Worm (Caenorhabditis elegans): ENCODE results near the gene F45G2.9.

The F45G2.9 gene

ce11 chrIII:13423414-13423813 is 13.3 kb downstream of the F45G2.9 start, which contains the start of gene exo-1 (continued):
- TF ChIP-seq ztf-11 (tag; optimal IDR thresholded peaks at IDR 0.05) (peak in 1 of 2 experiments; percentile 35), nhr-77 (tag; optimal IDR thresholded peaks at IDR 0.05) (peak; percentile 65), xbp-1 (tag; optimal IDR thresholded peaks at IDR 0.05) (no peak), hpl-2 (GFP tag; optimal IDR thresholded peaks at IDR 0.05) (no peak), hlh-17 (GFP tag; optimal IDR thresholded peaks at IDR 0.05; ENCODE audit: borderline replicate concordance) (no peak), mab-9 (GFP tag; IDR thresholded peaks at IDR 0.05) (no peak), aly-2 (tag; optimal IDR thresholded peaks at IDR 0.05) (no peak), fkh-10 (GFP tag; optimal IDR thresholded peaks at IDR 0.05) (no peak), mep-1 (tag; optimal IDR thresholded peaks at IDR 0.05) (peak; percentile 10), hlh-4 (tag; optimal IDR thresholded peaks at IDR 0.05) (no peak), aha-1 (tag; optimal IDR thresholded peaks at IDR 0.05) (no peak), fkh-4 (tag; optimal IDR thresholded peaks at IDR 0.05; ENCODE audit: borderline replicate concordance) (no peak), zip-4 (GFP tag; optimal IDR thresholded peaks at IDR 0.05) (no peak), sptf-1 (tag; optimal IDR thresholded peaks at IDR 0.05) (no peak), lin-39 (tag; optimal IDR thresholded peaks at IDR 0.05) (no peak), ceh-82 (tag; optimal IDR thresholded peaks at IDR 0.05) (peak in 1 of 3 experiments; percentile 37), Y116A8C.19 (tag; optimal IDR thresholded peaks at IDR 0.05; ENCODE audit: borderline replicate concordance) (no peak), vab-15 (tag; optimal IDR thresholded peaks at IDR 0.05) (peak; percentile 26), zag-1 (tag; optimal IDR thresholded peaks at IDR 0.05) (no peak), elt-3 (tag; optimal IDR thresholded peaks at IDR 0.05) (peak in 3 of 6 experiments; percentile 40 to 89 (median 45)), unc-30 (tag; optimal IDR thresholded peaks at IDR 0.05) (no peak), tlp-1 (tag; optimal IDR thresholded peaks at IDR 0.05) (no peak), alr-1 (tag; optimal IDR thresholded peaks at IDR 0.05; ENCODE audit: borderline replicate concordance) (no peak), nhr-71 (tag; optimal IDR thresholded peaks at IDR 0.05) (peak; percentile 61), nhr-76 (tag; optimal IDR thresholded peaks at IDR 0.05) (no peak), egl-27 (tag; optimal IDR thresholded peaks at IDR 0.05) (no peak), unc-130 (tag; optimal IDR thresholded peaks at IDR 0.05) (peak; percentile 77), ceh-8 (GFP tag; optimal IDR thresholded peaks at IDR 0.05) (no peak), nhr-19 (GFP tag; conservative IDR thresholded peaks at IDR 0.05) (no peak), mef-2 (tag; optimal IDR thresholded peaks at IDR 0.05) (no peak), mdl-1 (tag; optimal IDR thresholded peaks at IDR 0.05) (peak in 1 of 2 experiments; percentile 18), dsc-1 (tag; optimal IDR thresholded peaks at IDR 0.05) (no peak), fos-1 (tag; optimal IDR thresholded peaks at IDR 0.05) (peak; percentile 2), unc-62 (GFP tag; optimal IDR thresholded peaks at IDR 0.05) (no peak), ets-5 (GFP tag; IDR thresholded peaks at IDR 0.05) (no peak), ceh-88 (GFP tag; IDR thresholded peaks at IDR 0.05) (no peak), swsn-7 (tag; optimal IDR thresholded peaks at IDR 0.05) (no peak)

DNA sequence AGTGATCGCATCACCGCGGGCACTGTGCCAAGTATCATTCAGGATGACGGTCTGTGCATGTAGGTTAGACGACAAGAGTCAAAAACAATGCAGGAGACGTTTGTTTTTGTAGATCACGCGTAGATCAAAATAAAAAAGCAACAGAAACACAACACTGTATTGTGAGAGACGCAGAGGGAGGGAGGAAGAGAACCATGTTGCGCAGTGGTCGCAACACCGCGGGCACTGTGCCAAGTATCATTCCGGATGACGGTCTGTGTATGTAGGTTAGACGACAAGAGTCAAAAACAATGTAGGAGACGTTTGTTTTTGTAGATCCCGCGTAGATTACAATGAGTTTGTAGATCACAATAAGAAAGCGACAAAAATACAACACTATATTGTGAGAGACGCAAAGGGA is 17.8 kb downstream of the F45G2.9 start:
- TF ChIP-seq F16B12.6 (tag; optimal IDR thresholded peaks at IDR 0.05) (no peak), ets-5 (GFP tag; IDR thresholded peaks at IDR 0.05) (no peak), snu-23 (GFP tag; optimal IDR thresholded peaks at IDR 0.05) (no peak), efl-3 (GFP tag; optimal IDR thresholded peaks at IDR 0.05) (no peak), rnt-1 (tag; optimal IDR thresholded peaks at IDR 0.05) (no peak), zag-1 (tag; optimal IDR thresholded peaks at IDR 0.05) (no peak), egl-13 (tag; optimal IDR thresholded peaks at IDR 0.05) (no peak), lir-3 (tag; optimal IDR thresholded peaks at IDR 0.05; ENCODE audit: poor library complexity) (no peak), irx-1 (tag; optimal IDR thresholded peaks at IDR 0.05) (no peak), lin-35 (GFP tag; optimal IDR thresholded peaks at IDR 0.05) (no peak), ceh-90 (tag; optimal IDR thresholded peaks at IDR 0.05) (no peak), nhr-71 (tag; optimal IDR thresholded peaks at IDR 0.05) (no peak), ama-1 (optimal IDR thresholded peaks at IDR 0.05) (no peak), elt-2 (tag; optimal IDR thresholded peaks at IDR 0.05) (no peak)

Data from whole organism, L1 larva.